Worm (Caenorhabditis elegans) whole organism, early embryonic: ENCODE measurements around the gene Y116A8C.27.

Experiments used
- B0310.2 ChIP-seq: sonication (generic microtip); optimal IDR thresholded peaks from 2 replicates; lab custom pipeline; 2016; ENCODE audit warnings: mild to moderate bottlenecking, missing genetic modification characterization, missing compliant biosample characterization
- F13C5.2 ChIP-seq: sonication (generic microtip); optimal IDR thresholded peaks from 2 replicates; lab custom pipeline; 2017; ENCODE audit warnings: mild to moderate bottlenecking, missing genetic modification characterization, inconsistent platforms, missing compliant biosample characterization
- aly-1 ChIP-seq: sonication (generic microtip); optimal IDR thresholded peaks from 2 replicates; lab custom pipeline; 2016; ENCODE audit warnings: missing genetic modification characterization, missing compliant biosample characterization
- ama-1 ChIP-seq: fragments of 150-350 bp; optimal IDR thresholded peaks from 2 replicates; lab custom pipeline; 2014
- ceh-13 ChIP-seq: fragments of 200-800 bp; sonication (Bioruptor generic); optimal IDR thresholded peaks from 2 replicates; lab custom pipeline; 2018; ENCODE audit warnings: mild to moderate bottlenecking, missing genetic modification characterization, missing compliant biosample characterization
- ceh-36 ChIP-seq: sonication (generic microtip); optimal IDR thresholded peaks from 2 replicates; lab custom pipeline; 2016; ENCODE audit warnings: missing genetic modification characterization, inconsistent platforms, missing compliant biosample characterization
- ets-7 ChIP-seq: sonication (generic microtip); optimal IDR thresholded peaks from 2 replicates; lab custom pipeline; 2016; ENCODE audit warnings: missing genotype, missing genetic modification characterization, missing compliant biosample characterization
- flt-1 ChIP-seq: fragments of 200-800 bp; sonication (Bioruptor generic); IDR thresholded peaks from 2 replicates; pipeline ENCODE4 v1.3.6; 2022; ENCODE audit warnings: missing genetic modification characterization, missing compliant biosample characterization
- hmbx-1 ChIP-seq: sonication (generic microtip); optimal IDR thresholded peaks from 2 replicates; lab custom pipeline; 2016; ENCODE audit warnings: mild to moderate bottlenecking, missing genetic modification characterization, missing compliant biosample characterization
- hmg-4 ChIP-seq: fragments of 200-800 bp; sonication (Bioruptor generic); optimal IDR thresholded peaks from 2 replicates; lab custom pipeline; 2018; ENCODE audit warnings: mild to moderate bottlenecking, missing genetic modification characterization, missing compliant biosample characterization
- hnd-1 ChIP-seq: sonication (generic microtip); optimal IDR thresholded peaks from 2 replicates; lab custom pipeline; 2016; ENCODE audit warnings: missing genetic modification characterization, missing compliant biosample characterization
- pes-1 ChIP-seq: fragments of 200-800 bp; sonication (Bioruptor generic); IDR thresholded peaks from 2 replicates; pipeline ENCODE4 v1.3.6; 2022; ENCODE audit warnings: missing genetic modification reagents, missing genetic modification characterization, missing compliant biosample characterization
- scrt-1 ChIP-seq: fragments of 200-800 bp; sonication (Bioruptor generic); IDR thresholded peaks from 2 replicates; pipeline ENCODE4 v1.3.6; 2022; ENCODE audit warnings: missing genetic modification characterization, missing compliant biosample characterization
- sea-1 ChIP-seq: fragments of 200-800 bp; sonication (Bioruptor generic); conservative IDR thresholded peaks from 2 replicates; pipeline ENCODE4 v1.3.6; 2022; ENCODE audit warnings: missing genetic modification characterization, missing compliant biosample characterization
- tbx-11 ChIP-seq: fragments of 200-800 bp; sonication (Bioruptor generic); IDR thresholded peaks from 2 replicates; pipeline ENCODE4 v1.3.6; 2022; ENCODE audit warnings: missing genetic modification characterization, missing compliant biosample characterization
- tbx-37 ChIP-seq: fragments of 200-800 bp; sonication (Bioruptor generic); conservative IDR thresholded peaks from 2 replicates; pipeline ENCODE4 v1.3.6; 2022; ENCODE audit warnings: missing genetic modification reagents, missing genetic modification characterization, missing compliant biosample characterization
- tra-4 ChIP-seq: sonication (generic microtip); optimal IDR thresholded peaks from 2 replicates; lab custom pipeline; 2017; ENCODE audit warnings: missing genetic modification characterization, missing compliant biosample characterization

Gene Y116A8C.27

DNA sequence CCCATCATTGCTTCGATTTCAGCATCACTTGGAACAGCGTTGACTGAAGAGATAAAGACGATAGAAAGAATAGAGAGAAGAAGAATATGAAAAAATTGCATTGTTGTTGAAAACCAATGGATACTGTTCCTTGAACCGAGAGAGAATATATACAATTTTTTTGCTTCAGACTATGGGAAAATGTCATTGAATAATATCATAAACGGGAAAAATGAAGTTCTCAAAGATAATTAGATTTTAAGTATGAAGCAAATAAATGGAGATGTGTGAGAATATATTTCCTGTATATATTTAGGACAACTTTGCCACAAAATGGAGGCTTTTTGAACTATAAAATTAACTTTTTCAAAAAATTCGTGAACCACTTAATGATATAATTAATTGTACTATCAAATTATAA lies 38.0 kb downstream of the Y116A8C.27 start, which contains the start of gene Y116A8C.44:
Gene Y116A8C.44, minus strand, starts transcription at position 101 of the 400 bp plus-strand sequence.
- TF ChIP-seq scrt-1 (no peak), hmbx-1 (tag; lab: Kevin White, UChicago) (no peak), tbx-11 (GFP tag; lab: Robert Waterston, UW) (no peak), ets-7 (tag; lab: Kevin White, UChicago) (no peak), hnd-1 (tag; lab: Kevin White, UChicago) (no peak), tbx-37 (GFP tag; lab: Robert Waterston, UW) (no peak), flt-1 (no peak), B0310.2 (no peak)

ce11 chrIV:17053261-17053660 lies 42.8 kb downstream of the Y116A8C.27 start, which contains the start of gene Y116A8C.23:
TSS of gene Y116A8C.23 (plus strand) at chrIV:17053561.
- TF ChIP-seq ceh-13, result no peak
- TF ChIP-seq sea-1 (GFP tag; lab: Robert Waterston, UW), result no peak
- TF ChIP-seq ets-7 (tag; lab: Kevin White, UChicago), result no peak
- TF ChIP-seq tra-4 (tag; lab: Kevin White, UChicago), result no peak
- TF ChIP-seq flt-1, result no peak
- no peak for TF ChIP-seq ceh-36
- no peak for TF ChIP-seq aly-1 (tag; lab: Kevin White, UChicago)
- TF ChIP-seq tbx-11 (GFP tag; lab: Robert Waterston, UW), result no peak
- no peak for TF ChIP-seq hnd-1 (tag; lab: Kevin White, UChicago)
- TF ChIP-seq hmbx-1 (tag; lab: Kevin White, UChicago), result no peak
- no peak for TF ChIP-seq pes-1
- no peak for TF ChIP-seq F13C5.2 (tag; lab: Kevin White, UChicago)
- TF ChIP-seq ama-1 (lab: Kevin White, UChicago), result no peak
- no peak for TF ChIP-seq tbx-37 (GFP tag; lab: Robert Waterston, UW)
- TF ChIP-seq scrt-1, result no peak
- TF ChIP-seq B0310.2, result no peak

DNA sequence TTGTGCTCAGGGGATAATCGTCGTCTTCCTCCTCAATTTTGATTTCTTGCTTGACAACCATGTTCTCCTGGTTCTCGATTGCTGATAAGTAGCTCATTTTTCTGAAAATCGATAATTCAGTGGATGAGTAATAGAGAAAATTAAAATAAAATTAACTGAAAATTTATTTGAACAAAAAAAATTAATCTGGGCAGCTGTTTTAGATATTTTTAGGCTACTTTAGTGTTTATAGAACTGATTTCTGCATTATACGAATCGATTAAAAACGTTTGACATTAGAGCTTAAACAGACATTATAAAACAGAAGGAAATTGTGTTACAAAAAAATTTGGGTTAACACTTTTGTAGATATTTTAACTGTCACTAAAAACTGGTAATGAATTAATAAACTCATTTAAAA lies 47.8 kb downstream of the Y116A8C.27 start, which contains the start of gene athp-3:
Gene athp-3, minus strand, starts transcription at position 101 of the 400 bp plus-strand sequence.
- TF ChIP-seq pes-1 (no peak), ceh-36 (no peak), ceh-13 (no peak), flt-1 (no peak), F13C5.2 (tag; lab: Kevin White, UChicago) (no peak), ets-7 (tag; lab: Kevin White, UChicago) (no peak), tbx-11 (GFP tag; lab: Robert Waterston, UW) (no peak), sea-1 (GFP tag; lab: Robert Waterston, UW) (no peak), tbx-37 (GFP tag; lab: Robert Waterston, UW) (no peak), hnd-1 (tag; lab: Kevin White, UChicago) (no peak)

ce11 chrIV:17045691-17046090 lies 50.4 kb downstream of the Y116A8C.27 start, which contains the start of gene clec-195:
TSS of gene clec-195 (minus strand) at chrIV:17045791.
- no peak for TF ChIP-seq B0310.2
- TF ChIP-seq tbx-11 (GFP tag; lab: Robert Waterston, UW), result no peak
- no peak for TF ChIP-seq ama-1 (lab: Kevin White, UChicago)
- TF ChIP-seq hmg-4 (GFP tag; lab: Kevin White, UChicago), result no peak
- no peak for TF ChIP-seq ceh-13
- TF ChIP-seq F13C5.2 (tag; lab: Kevin White, UChicago), result no peak
- TF ChIP-seq tbx-37 (GFP tag; lab: Robert Waterston, UW), result no peak
- TF ChIP-seq flt-1, result no peak
- no peak for TF ChIP-seq tra-4 (tag; lab: Kevin White, UChicago)
- TF ChIP-seq hnd-1 (tag; lab: Kevin White, UChicago), result no peak
- no peak for TF ChIP-seq pes-1
- no peak for TF ChIP-seq ceh-36
- TF ChIP-seq sea-1 (GFP tag; lab: Robert Waterston, UW), result no peak
- no peak for TF ChIP-seq ets-7 (tag; lab: Kevin White, UChicago)
- no peak for TF ChIP-seq scrt-1
- no peak for TF ChIP-seq aly-1 (tag; lab: Kevin White, UChicago)
- no peak for TF ChIP-seq hmbx-1 (tag; lab: Kevin White, UChicago)
